Worm (Caenorhabditis elegans): ENCODE measurements around the gene hrg-9.
"Not testable (repeated sequence)": the region's sequence is repeated elsewhere in the genome, so short reads cannot be mapped to it uniquely, and the experiment has no call there.

DNA sequence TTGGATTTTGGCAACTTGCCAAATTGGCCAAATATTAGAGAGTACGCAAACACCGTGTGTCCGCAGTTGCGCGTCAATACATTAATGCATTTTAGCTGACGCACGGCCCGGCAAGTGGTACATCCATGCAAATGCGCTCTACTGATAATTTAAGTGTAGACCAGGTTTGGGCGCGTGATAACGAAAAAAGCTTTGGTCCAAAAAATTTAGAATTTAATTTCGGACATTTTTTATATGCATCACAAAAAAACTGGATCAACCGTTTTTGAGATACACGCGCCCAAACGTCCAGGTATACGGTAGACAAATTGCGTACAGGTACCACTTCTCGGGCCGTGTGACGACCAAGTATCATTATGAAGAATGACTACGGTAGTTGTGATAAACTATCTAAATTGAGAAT lies 4.8 kb upstream of the hrg-9 start, which contains the start of gene R186.8:
- TF ChIP-seq nhr-77 (tag; optimal IDR thresholded peaks at IDR 0.05) (peak; percentile 54), lsy-2 (tag; optimal IDR thresholded peaks at IDR 0.05) (peak in 1 of 2 experiments; percentile 93), lin-38 (GFP tag; IDR thresholded peaks at IDR 0.05) (peak; percentile 99), aha-1 (tag) (peak; percentile 96)
- TF ChIP-seq cey-2 (tag; optimal IDR thresholded peaks at IDR 0.05; ENCODE audit: borderline replicate concordance, insufficient read depth), result not testable (repeated sequence)
